Worm (Caenorhabditis elegans): ENCODE results near the gene F15H10.12.

The F15H10.12 gene

ce11 chrV:10379293-10379692 lies 30.6 kb downstream of the F15H10.12 start, which contains the start of gene AC3.12:
TSS of gene AC3.12 (minus strand) at chrV:10379393.
- TF ChIP-seq F13H6.1 (tag; optimal IDR thresholded peaks at IDR 0.05) (no peak), lin-13 (GFP tag; optimal IDR thresholded peaks at IDR 0.05) (no peak), blmp-1 (tag; optimal IDR thresholded peaks at IDR 0.05; ENCODE audit: insufficient read depth) (no peak), lsy-2 (tag; optimal IDR thresholded peaks at IDR 0.05) (no peak), ZK546.5 (tag; optimal IDR thresholded peaks at IDR 0.05) (no peak), zag-1 (tag; optimal IDR thresholded peaks at IDR 0.05) (no peak), gmeb-1 (tag; optimal IDR thresholded peaks at IDR 0.05) (no peak), ceh-16 (tag; optimal IDR thresholded peaks at IDR 0.05) (no peak), ceh-82 (tag; optimal IDR thresholded peaks at IDR 0.05) (no peak), aly-2 (tag; optimal IDR thresholded peaks at IDR 0.05) (no peak)

ce11 chrV:10371951-10372350 lies 37.9 kb downstream of the F15H10.12 start, which contains the start of gene ugt-49:
TSS of gene ugt-49 (plus strand) at chrV:10372321.
- TF ChIP-seq nhr-25 (tag; optimal IDR thresholded peaks at IDR 0.05) (no peak), F13H6.1 (tag; optimal IDR thresholded peaks at IDR 0.05) (no peak), fos-1 (tag; optimal IDR thresholded peaks at IDR 0.05) (peak; percentile 60), unc-55 (GFP tag; optimal IDR thresholded peaks at IDR 0.05) (no peak)

ce11 chrV:10371177-10371576 lies 38.7 kb downstream of the F15H10.12 start:
- TF ChIP-seq alr-1 (tag; optimal IDR thresholded peaks at IDR 0.05) (no peak), C34F6.9 (tag; optimal IDR thresholded peaks at IDR 0.05) (no peak), ztf-11 (tag; optimal IDR thresholded peaks at IDR 0.05) (no peak), lin-39 (tag; optimal IDR thresholded peaks at IDR 0.05) (no peak), F13H6.1 (tag; optimal IDR thresholded peaks at IDR 0.05) (no peak), ama-1 (optimal IDR thresholded peaks at IDR 0.05) (no peak), aly-2 (tag; optimal IDR thresholded peaks at IDR 0.05) (no peak), nhr-6 (tag; optimal IDR thresholded peaks at IDR 0.05) (no peak), blmp-1 (tag; optimal IDR thresholded peaks at IDR 0.05; ENCODE audit: insufficient read depth) (no peak), elt-1 (tag; optimal IDR thresholded peaks at IDR 0.05) (no peak), snpc-4 (tag; optimal IDR thresholded peaks at IDR 0.05) (no peak), nhr-23 (tag; optimal IDR thresholded peaks at IDR 0.05) (no peak), nhr-25 (tag; optimal IDR thresholded peaks at IDR 0.05) (peak; percentile 22), nhr-237 (tag; optimal IDR thresholded peaks at IDR 0.05) (no peak), ceh-16 (tag; optimal IDR thresholded peaks at IDR 0.05) (no peak), lin-11 (tag; optimal IDR thresholded peaks at IDR 0.05) (no peak), crh-2 (tag; optimal IDR thresholded peaks at IDR 0.05) (peak; percentile 45), R02D3.7 (tag; optimal IDR thresholded peaks at IDR 0.05) (no peak), fos-1 (tag; optimal IDR thresholded peaks at IDR 0.05) (peak; percentile 76), zag-1 (tag; optimal IDR thresholded peaks at IDR 0.05) (no peak), nhr-77 (tag; optimal IDR thresholded peaks at IDR 0.05) (no peak), ztf-4 (tag; optimal IDR thresholded peaks at IDR 0.05) (no peak), unc-39 (tag; optimal IDR thresholded peaks at IDR 0.05) (no peak), unc-55 (GFP tag; optimal IDR thresholded peaks at IDR 0.05) (no peak), sma-9 (GFP tag; optimal IDR thresholded peaks at IDR 0.05) (peak; percentile 68), sma-9 (tag; optimal IDR thresholded peaks at IDR 0.05) (no peak), ztf-1 (GFP tag; conservative IDR thresholded peaks at IDR 0.05) (no peak), nhr-10 (tag; optimal IDR thresholded peaks at IDR 0.05) (no peak), elt-3 (tag; optimal IDR thresholded peaks at IDR 0.05) (no peak), sem-4 (tag; optimal IDR thresholded peaks at IDR 0.05) (no peak), lin-13 (GFP tag; optimal IDR thresholded peaks at IDR 0.05) (no peak), mbf-1 (tag; optimal IDR thresholded peaks at IDR 0.05) (no peak), peb-1 (tag; optimal IDR thresholded peaks at IDR 0.05) (no peak), egl-27 (tag; optimal IDR thresholded peaks at IDR 0.05) (no peak), lsy-2 (tag; optimal IDR thresholded peaks at IDR 0.05) (no peak), nhr-129 (tag; optimal IDR thresholded peaks at IDR 0.05) (peak; percentile 11), ZK546.5 (tag; optimal IDR thresholded peaks at IDR 0.05) (no peak), nhr-21 (tag; optimal IDR thresholded peaks at IDR 0.05) (no peak), Y55F3AM.14 (GFP tag; optimal IDR thresholded peaks at IDR 0.05) (no peak), dmd-4 (tag; optimal IDR thresholded peaks at IDR 0.05) (no peak), mdl-1 (tag; optimal IDR thresholded peaks at IDR 0.05) (no peak), mab-5 (tag; optimal IDR thresholded peaks at IDR 0.05) (no peak), skn-1 (tag; optimal IDR thresholded peaks at IDR 0.05) (no peak), nhr-11 (tag; optimal IDR thresholded peaks at IDR 0.05) (no peak), ceh-82 (tag; optimal IDR thresholded peaks at IDR 0.05) (no peak), unc-62 (GFP tag; optimal IDR thresholded peaks at IDR 0.05) (no peak), nhr-12 (tag; optimal IDR thresholded peaks at IDR 0.05) (no peak), sma-3 (GFP tag; optimal IDR thresholded peaks at IDR 0.05) (peak; percentile 61), gmeb-1 (tag; optimal IDR thresholded peaks at IDR 0.05) (peak; percentile 64)

All from whole organism, L2 larva.